Worm (Caenorhabditis elegans) whole organism, young adult: Measurements from ENCODE around the gene W07E11.1.
A peak's percentile ranks its signal among the peaks of the same experiment; 100 is the strongest.

Experiments used
- B0019.2 ChIP-seq: fragments of 200-800 bp; sonication (Bioruptor generic); conservative IDR thresholded peaks from 2 replicates; pipeline ENCODE4 v1.3.6; 2022; ENCODE audit warnings: missing genetic modification reagents, missing genetic modification characterization, missing compliant biosample characterization
- B0336.3 ChIP-seq: fragments of 200-800 bp; sonication (Bioruptor generic); IDR thresholded peaks from 2 replicates; pipeline ENCODE4 v1.3.6; 2022; ENCODE audit warnings: missing genetic modification characterization, missing compliant biosample characterization
- C06A6.2 ChIP-seq: fragments of 200-800 bp; sonication (Bioruptor generic); conservative IDR thresholded peaks from 2 replicates; pipeline ENCODE4 v1.3.6; 2022; ENCODE audit warnings: missing genetic modification characterization, missing compliant biosample characterization
- F10E7.11 ChIP-seq: sonication (generic microtip); optimal IDR thresholded peaks from 2 replicates; lab custom pipeline; 2017; ENCODE audit warnings: mild to moderate bottlenecking, missing genetic modification characterization, moderate library complexity, missing compliant biosample characterization
- F23B12.7 ChIP-seq: sonication (generic microtip); optimal IDR thresholded peaks from 2 replicates; lab custom pipeline; 2017; ENCODE audit warnings: missing genetic modification characterization, mild to moderate bottlenecking, missing compliant biosample characterization, antibody characterized with exemption, moderate library complexity; ENCODE audit not compliant: insufficient read depth
- F33H1.4 ChIP-seq: fragments of 200-800 bp; sonication (Bioruptor generic); IDR thresholded peaks from 2 replicates; pipeline ENCODE4 v1.3.6; 2022; ENCODE audit warnings: missing genetic modification reagents, missing genetic modification characterization, missing compliant biosample characterization
- F37B4.10 ChIP-seq: fragments of 200-800 bp; sonication (Bioruptor generic); IDR thresholded peaks from 2 replicates; pipeline ENCODE4 v1.3.6; 2022; ENCODE audit warnings: missing genetic modification characterization, missing compliant biosample characterization
- F55B11.4 ChIP-seq: sonication (generic microtip); optimal IDR thresholded peaks from 2 replicates; lab custom pipeline; 2016; ENCODE audit warnings: missing compliant biosample characterization, missing genetic modification characterization, borderline replicate concordance; ENCODE audit not compliant: insufficient read depth
- F57A8.1 ChIP-seq: fragments of 200-800 bp; sonication (Bioruptor generic); optimal IDR thresholded peaks from 2 replicates; lab custom pipeline; 2018; ENCODE audit warnings: mild to moderate bottlenecking, missing genetic modification characterization, moderate library complexity, missing compliant biosample characterization
- F57C9.4 ChIP-seq: sonication (generic microtip); optimal IDR thresholded peaks from 2 replicates; lab custom pipeline; 2017; ENCODE audit warnings: mild to moderate bottlenecking, missing genetic modification characterization, missing compliant biosample characterization
- T07F8.4 ChIP-seq: sonication (generic microtip); optimal IDR thresholded peaks from 2 replicates; lab custom pipeline; 2016; ENCODE audit warnings: mild to moderate bottlenecking, missing genetic modification characterization, moderate library complexity, missing compliant biosample characterization
- T26A5.8 ChIP-seq: sonication (generic microtip); optimal IDR thresholded peaks from 2 replicates; lab custom pipeline; 2016; ENCODE audit warnings: missing genetic modification characterization, missing compliant biosample characterization
- Y53F4B.3 ChIP-seq: fragments of 200-800 bp; sonication (Bioruptor generic); IDR thresholded peaks from 2 replicates; pipeline ENCODE4 v1.3.6; 2022; ENCODE audit warnings: missing genetic modification reagents, missing genetic modification characterization, missing compliant biosample characterization
- Y67H2A.10 ChIP-seq: fragments of 200-800 bp; sonication (Bioruptor generic); conservative IDR thresholded peaks from 2 replicates; pipeline ENCODE4 v1.3.6; 2022; ENCODE audit warnings: missing genetic modification reagents, missing genetic modification characterization, missing compliant biosample characterization
- akir-1 ChIP-seq: fragments of 200-800 bp; sonication (Bioruptor generic); optimal IDR thresholded peaks from 2 replicates; lab custom pipeline; 2018; ENCODE audit warnings: mild to moderate bottlenecking, missing genetic modification characterization, moderate library complexity, missing compliant biosample characterization
- ama-1 ChIP-seq, 3 experiments: fragments of 150-350 bp in 1 of 3; sonication (generic microtip) in 2 of 3; optimal IDR thresholded peaks; 2 replicates each; lab custom pipeline; 2014 to 2018; ENCODE audit warnings: missing biosample characterization in 2 of 3, missing genetic modification characterization in 2 of 3, missing genetic modification reagents in 2 of 3
- aptf-2 ChIP-seq: fragments of 200-800 bp; sonication (Bioruptor generic); conservative IDR thresholded peaks from 2 replicates; pipeline ENCODE4 v1.3.6; 2022; ENCODE audit warnings: missing genetic modification reagents, missing genetic modification characterization, missing compliant biosample characterization
- athp-1 ChIP-seq: sonication (generic microtip); optimal IDR thresholded peaks from 2 replicates; lab custom pipeline; 2017; ENCODE audit warnings: mild to moderate bottlenecking, missing genetic modification characterization, missing compliant biosample characterization
- attf-5 ChIP-seq: fragments of 200-800 bp; sonication (Bioruptor generic); optimal IDR thresholded peaks from 2 replicates; lab custom pipeline; 2018; ENCODE audit warnings: mild to moderate bottlenecking, missing genetic modification characterization, missing compliant biosample characterization
- bed-1 ChIP-seq: fragments of 200-800 bp; sonication (Bioruptor generic); IDR thresholded peaks from 2 replicates; pipeline ENCODE4 v1.3.6; 2022; ENCODE audit warnings: missing genetic modification reagents, missing genetic modification characterization, missing compliant biosample characterization
- ceh-27 ChIP-seq: fragments of 200-800 bp; sonication (Bioruptor generic); optimal IDR thresholded peaks from 2 replicates; lab custom pipeline; 2018; ENCODE audit warnings: mild to moderate bottlenecking, missing genetic modification characterization, moderate library complexity, missing compliant biosample characterization
- ceh-79 ChIP-seq: sonication (generic microtip); optimal IDR thresholded peaks from 2 replicates; lab custom pipeline; 2017; ENCODE audit warnings: mild to moderate bottlenecking, missing genetic modification characterization, missing compliant biosample characterization
- dox-1 ChIP-seq: fragments of 200-800 bp; sonication (Bioruptor generic); IDR thresholded peaks from 2 replicates; pipeline ENCODE4 v1.3.6; 2022; ENCODE audit warnings: missing genetic modification reagents, missing genetic modification characterization, missing compliant biosample characterization
- efl-1 ChIP-seq: fragments of 150-350 bp; optimal IDR thresholded peaks from 2 replicates; lab custom pipeline; 2014; ENCODE audit warnings: missing biosample characterization, missing genetic modification reagents, missing genetic modification characterization
- egrh-3 ChIP-seq: fragments of 200-800 bp; sonication (Bioruptor generic); IDR thresholded peaks from 2 replicates; pipeline ENCODE4 v1.3.6; 2022; ENCODE audit warnings: missing genetic modification reagents, missing genetic modification characterization, missing compliant biosample characterization
- ets-4 ChIP-seq: fragments of 200-800 bp; sonication (Bioruptor generic); optimal IDR thresholded peaks from 2 replicates; lab custom pipeline; 2018; ENCODE audit warnings: mild to moderate bottlenecking, missing genetic modification characterization, missing compliant biosample characterization
- gei-17 ChIP-seq: fragments of 200-800 bp; sonication (Bioruptor generic); optimal IDR thresholded peaks from 2 replicates; lab custom pipeline; 2018; ENCODE audit warnings: mild to moderate bottlenecking, missing genetic modification characterization, missing compliant biosample characterization
- hmg-1.2 ChIP-seq: fragments of 200-800 bp; sonication (Bioruptor generic); IDR thresholded peaks from 2 replicates; pipeline ENCODE4 v1.3.6; 2022; ENCODE audit warnings: missing genetic modification reagents, missing genetic modification characterization, missing compliant biosample characterization
- hrde-1 ChIP-seq: sonication (generic microtip); optimal IDR thresholded peaks from 2 replicates; lab custom pipeline; 2016; ENCODE audit warnings: missing genetic modification characterization, mild to moderate bottlenecking, missing compliant biosample characterization, moderate library complexity, missing genotype, missing genetic modification reagents, borderline replicate concordance
- hsf-1 ChIP-seq: fragments of 200-800 bp; sonication (Bioruptor generic); IDR thresholded peaks from 2 replicates; pipeline ENCODE4 v1.3.6; 2022; ENCODE audit warnings: missing genetic modification reagents, missing genetic modification characterization, missing compliant biosample characterization
- let-607 ChIP-seq, 2 experiments: fragments of 200-800 bp in 1 of 2; sonication (Bioruptor generic) in 1 of 2; sonication (generic microtip) in 1 of 2; optimal IDR thresholded peaks; 2 replicates each; lab custom pipeline; 2016 to 2018; ENCODE audit warnings: mild to moderate bottlenecking in 2 of 2, missing compliant biosample characterization in 2 of 2, missing genetic modification characterization in 2 of 2, moderate library complexity in 2 of 2, missing genotype in 1 of 2
- lin-26 ChIP-seq: fragments of 200-800 bp; sonication (Bioruptor generic); IDR thresholded peaks from 2 replicates; pipeline ENCODE4 v1.3.6; 2022; ENCODE audit warnings: missing genetic modification reagents, missing genetic modification characterization, missing compliant biosample characterization
- lsl-1 ChIP-seq: fragments of 200-800 bp; sonication (Bioruptor generic); optimal IDR thresholded peaks from 2 replicates; lab custom pipeline; 2018; ENCODE audit warnings: mild to moderate bottlenecking, missing genetic modification characterization, moderate library complexity, missing compliant biosample characterization
- mcd-1 ChIP-seq: fragments of 200-800 bp; sonication (Bioruptor generic); IDR thresholded peaks from 2 replicates; pipeline ENCODE4 v1.3.6; 2022; ENCODE audit warnings: missing genetic modification reagents, missing genetic modification characterization, missing compliant biosample characterization
- mes-4 ChIP-seq: sonication (generic microtip); optimal IDR thresholded peaks from 2 replicates; lab custom pipeline; 2016; ENCODE audit warnings: missing genotype, missing genetic modification characterization, missing compliant biosample characterization
- nfya-1 ChIP-seq: sonication (generic microtip); optimal IDR thresholded peaks from 2 replicates; lab custom pipeline; 2017; ENCODE audit warnings: antibody characterized with exemption, missing compliant biosample characterization, missing genetic modification characterization, borderline replicate concordance; ENCODE audit not compliant: insufficient read depth
- nfya-2 ChIP-seq: fragments of 200-800 bp; sonication (Bioruptor generic); IDR thresholded peaks from 2 replicates; pipeline ENCODE4 v1.3.6; 2022; ENCODE audit warnings: missing genetic modification reagents, missing genetic modification characterization, missing compliant biosample characterization
- pha-4 ChIP-seq: fragments of 150-350 bp; sonication (generic microtip); optimal IDR thresholded peaks from 2 replicates; lab custom pipeline; 2014; ENCODE audit warnings: missing biosample characterization, missing genetic modification reagents, missing genetic modification characterization
- rcor-1 ChIP-seq: fragments of 200-800 bp; sonication (Bioruptor generic); IDR thresholded peaks from 2 replicates; pipeline ENCODE4 v1.3.6; 2022; ENCODE audit warnings: missing genetic modification reagents, missing genetic modification characterization, missing compliant biosample characterization
- rec-8 ChIP-seq, 2 experiments: sonication (generic microtip); optimal IDR thresholded peaks; 2 replicates each; lab custom pipeline; 2016; ENCODE audit warnings: mild to moderate bottlenecking in 2 of 2, missing genetic modification characterization in 2 of 2, missing genetic modification reagents in 2 of 2, missing genotype in 2 of 2, missing biosample characterization in 1 of 2, missing compliant biosample characterization in 1 of 2, moderate library complexity in 1 of 2
- repo-1 ChIP-seq: sonication (generic microtip); optimal IDR thresholded peaks from 2 replicates; lab custom pipeline; 2017; ENCODE audit warnings: mild to moderate bottlenecking, missing genetic modification characterization, missing compliant biosample characterization
- sdz-38 ChIP-seq: sonication (generic microtip); optimal IDR thresholded peaks from 2 replicates; lab custom pipeline; 2016; ENCODE audit warnings: missing genotype, missing genetic modification characterization, missing compliant biosample characterization
- sea-2 ChIP-seq: fragments of 200-800 bp; sonication (Bioruptor generic); IDR thresholded peaks from 2 replicates; pipeline ENCODE4 v1.3.6; 2022; ENCODE audit warnings: missing genetic modification characterization, missing compliant biosample characterization
- sptf-2 ChIP-seq: fragments of 200-800 bp; sonication (Bioruptor generic); optimal IDR thresholded peaks from 2 replicates; lab custom pipeline; 2018; ENCODE audit warnings: mild to moderate bottlenecking, missing genetic modification characterization, missing compliant biosample characterization
- unc-62 ChIP-seq: fragments of 150-350 bp; optimal IDR thresholded peaks from 2 replicates; lab custom pipeline; 2014; ENCODE audit warnings: missing biosample characterization, missing genetic modification reagents, missing genetic modification characterization
- zfh-2 ChIP-seq: fragments of 200-800 bp; sonication (Bioruptor generic); conservative IDR thresholded peaks from 2 replicates; pipeline ENCODE4 v1.3.6; 2022; ENCODE audit warnings: missing genetic modification reagents, missing genetic modification characterization, missing compliant biosample characterization
- ztf-28 ChIP-seq: fragments of 200-800 bp; sonication (Bioruptor generic); IDR thresholded peaks from 2 replicates; pipeline ENCODE4 v1.3.6; 2022; ENCODE audit warnings: missing genetic modification reagents, missing genetic modification characterization, missing compliant biosample characterization

Gene W07E11.1

ce11 chrX:10076334-10076733 lies 8.1 kb upstream of the W07E11.1 start:
- TF ChIP-seq B0019.2 (GFP tag; lab: Robert Waterston, UW) (no peak), attf-5 (GFP tag; lab: Kevin White, UChicago) (no peak), T07F8.4 (tag; lab: Kevin White, UChicago) (no peak), T26A5.8 (tag; lab: Kevin White, UChicago) (no peak), mcd-1 (GFP tag; lab: Robert Waterston, UW) (no peak), athp-1 (no peak), let-607 (tag; optimal IDR thresholded peaks at IDR 0.05; lab: Kevin White, UChicago) (no peak), gei-17 (GFP tag; lab: Kevin White, UChicago) (no peak), repo-1 (tag; lab: Kevin White, UChicago) (no peak), akir-1 (no peak), hrde-1 (tag; lab: Kevin White, UChicago) (no peak), Y67H2A.10 (no peak), ztf-28 (GFP tag; lab: Robert Waterston, UW) (no peak), F10E7.11 (no peak), lsl-1 (GFP tag; lab: Kevin White, UChicago) (no peak), F23B12.7 (no peak), sea-2 (GFP tag; lab: Robert Waterston, UW) (no peak)

ce11 chrX:10077297-10077696 lies 7.1 kb upstream of the W07E11.1 start, which contains the start of gene col-176:
Gene col-176 (plus strand): TSS chrX:10077597.
- TF ChIP-seq rec-8 (tag; optimal IDR thresholded peaks at IDR 0.05; lab: Kevin White, UChicago) (no peak), F33H1.4 (GFP tag; lab: Robert Waterston, UW) (no peak), ets-4 (GFP tag; lab: Kevin White, UChicago) (no peak), sptf-2 (GFP tag; lab: Kevin White, UChicago) (no peak), nfya-1 (tag; lab: Kevin White, UChicago) (no peak), lin-26 (GFP tag; lab: Robert Waterston, UW) (no peak), gei-17 (GFP tag; lab: Kevin White, UChicago) (no peak), rcor-1 (GFP tag; lab: Robert Waterston, UW) (no peak), pha-4 (tag; lab: Kevin White, UChicago) (no peak), F57A8.1 (GFP tag; lab: Kevin White, UChicago) (no peak), hmg-1.2 (GFP tag; lab: Robert Waterston, UW) (no peak), ceh-79 (no peak), ceh-27 (GFP tag; lab: Kevin White, UChicago) (no peak), B0336.3 (GFP tag; lab: Robert Waterston, UW) (no peak), ama-1 (optimal IDR thresholded peaks at IDR 0.05; lab: Kevin White, UChicago) (no peak), ama-1 (GFP tag; optimal IDR thresholded peaks at IDR 0.05; lab: Kevin White, UChicago) (no peak), sdz-38 (tag; lab: Kevin White, UChicago) (no peak), nfya-2 (GFP tag; lab: Robert Waterston, UW) (no peak), T26A5.8 (tag; lab: Kevin White, UChicago) (no peak), bed-1 (no peak)

ce11 chrX:10078089-10078488 lies 6.3 kb upstream of the W07E11.1 start:
- no peak for TF ChIP-seq ceh-79
- TF ChIP-seq dox-1 (GFP tag; lab: Robert Waterston, UW): peak; percentile 43; the same call in 1 of the 2 replicates
- TF ChIP-seq aptf-2 (GFP tag; lab: Robert Waterston, UW): no peak
- TF ChIP-seq C06A6.2 (GFP tag; lab: Robert Waterston, UW): no peak
- peak; percentile 94 for TF ChIP-seq zfh-2 (GFP tag; lab: Robert Waterston, UW)
- peak; percentile 0 for TF ChIP-seq mes-4 (tag; lab: Kevin White, UChicago)
- no peak for TF ChIP-seq F55B11.4
- TF ChIP-seq egrh-3 (GFP tag; lab: Robert Waterston, UW): peak; percentile 96
- TF ChIP-seq hsf-1: no peak
- no peak for TF ChIP-seq unc-62
- no peak for TF ChIP-seq efl-1
- TF ChIP-seq Y53F4B.3 (GFP tag; lab: Robert Waterston, UW): no peak
- no peak for TF ChIP-seq F57C9.4 (tag; lab: Kevin White, UChicago)
- no peak for TF ChIP-seq Y67H2A.10
- TF ChIP-seq F37B4.10 (GFP tag; lab: Robert Waterston, UW): 0 out of 2 replicates have a peak, but pooled peaks have one; percentile 60
